Worm (Caenorhabditis elegans) whole organism, late embryonic: ENCODE data around the gene Y59E1A.4.

Experiments used
- ama-1 ChIP-seq: fragments of 150-350 bp; optimal IDR thresholded peaks from 2 replicates; lab custom pipeline; 2014
- ceh-9 ChIP-seq: sonication (generic microtip); optimal IDR thresholded peaks from 2 replicates; lab custom pipeline; 2016; ENCODE audit warnings: mild to moderate bottlenecking, missing genetic modification characterization, inconsistent platforms, missing compliant biosample characterization
- che-1 ChIP-seq: sonication (generic microtip); optimal IDR thresholded peaks from 2 replicates; lab custom pipeline; 2016; ENCODE audit warnings: mild to moderate bottlenecking, missing genetic modification characterization, missing compliant biosample characterization
- dve-1 ChIP-seq: sonication (generic microtip); optimal IDR thresholded peaks from 2 replicates; lab custom pipeline; 2017; ENCODE audit warnings: antibody characterized with exemption, mild to moderate bottlenecking, missing genetic modification characterization, missing compliant biosample characterization
- hlh-13 ChIP-seq: fragments of 200-800 bp; sonication (Bioruptor generic); optimal IDR thresholded peaks from 2 replicates; lab custom pipeline; 2018; ENCODE audit warnings: mild to moderate bottlenecking, missing genetic modification characterization, missing compliant biosample characterization
- hlh-15 ChIP-seq: sonication (generic microtip); optimal IDR thresholded peaks from 2 replicates; lab custom pipeline; 2016; ENCODE audit warnings: missing genetic modification characterization, missing compliant biosample characterization
- nfya-1 ChIP-seq: sonication (generic microtip); optimal IDR thresholded peaks from 2 replicates; lab custom pipeline; 2017; ENCODE audit warnings: missing genetic modification characterization, mild to moderate bottlenecking, missing compliant biosample characterization, antibody characterized with exemption, moderate library complexity
- pha-4 ChIP-seq: fragments of 150-350 bp; optimal IDR thresholded peaks from 2 replicates; lab custom pipeline; 2018; ENCODE audit warnings: missing biosample characterization, missing genetic modification reagents, missing genetic modification characterization
- pqm-1 ChIP-seq: sonication (generic microtip); optimal IDR thresholded peaks from 2 replicates; lab custom pipeline; 2016; ENCODE audit warnings: missing genetic modification characterization, missing compliant biosample characterization
- pros-1 ChIP-seq: fragments of 150-350 bp; optimal IDR thresholded peaks from 2 replicates; lab custom pipeline; 2014; ENCODE audit warnings: missing biosample characterization, missing genetic modification reagents, missing genetic modification characterization
- rnt-1 ChIP-seq: sonication (generic microtip); optimal IDR thresholded peaks from 2 replicates; lab custom pipeline; 2016; ENCODE audit warnings: missing genetic modification characterization, missing compliant biosample characterization
- unc-42 ChIP-seq: sonication (generic microtip); optimal IDR thresholded peaks from 2 replicates; lab custom pipeline; 2016; ENCODE audit warnings: missing genotype, missing genetic modification characterization, missing compliant biosample characterization
- unc-86 ChIP-seq: sonication (generic microtip); optimal IDR thresholded peaks from 2 replicates; lab custom pipeline; 2016; ENCODE audit warnings: missing genetic modification characterization, missing compliant biosample characterization

DNA sequence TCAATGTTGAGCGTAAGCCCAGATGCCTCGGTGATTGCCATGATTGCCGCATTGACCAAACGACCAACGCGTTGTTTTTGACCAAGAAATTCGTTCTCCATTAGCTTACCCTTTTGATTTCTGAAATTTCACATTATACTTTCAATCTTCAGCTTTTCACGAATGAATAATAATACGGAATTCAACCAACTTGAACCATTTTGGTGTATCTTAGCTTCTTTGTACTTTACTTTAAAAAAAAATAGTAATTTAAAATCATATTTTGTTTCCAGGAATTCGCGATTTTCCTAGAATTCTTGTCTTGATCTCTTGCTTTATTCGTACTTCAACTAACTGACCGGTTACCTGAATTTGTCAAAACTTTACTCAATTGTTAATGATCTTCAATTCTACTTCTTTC, 15.6 kb downstream of the Y59E1A.4 start, which contains the start of gene ZC53.2:
- TF ChIP-seq unc-42 (tag; lab: Kevin White, UChicago) (no peak), pha-4 (tag; lab: Kevin White, UChicago) (no peak), dve-1 (tag; lab: Kevin White, UChicago) (no peak), unc-86 (tag; lab: Kevin White, UChicago) (no peak), hlh-13 (GFP tag; lab: Kevin White, UChicago) (no peak), pros-1 (tag; lab: Kevin White, UChicago) (no peak), pqm-1 (tag; lab: Kevin White, UChicago) (no peak), rnt-1 (tag; lab: Kevin White, UChicago) (no peak), che-1 (tag; lab: Kevin White, UChicago) (no peak), hlh-15 (tag; lab: Kevin White, UChicago) (no peak), ama-1 (lab: Kevin White, UChicago) (no peak), nfya-1 (tag; lab: Kevin White, UChicago) (no peak), ceh-9 (tag; lab: Kevin White, UChicago) (no peak)
